Worm (Caenorhabditis elegans) whole organism, L1 larva: ENCODE measurements around the gene C06E2.5.

ENCODE experiments used
- C16A3.4 ChIP-seq: fragments of 150-350 bp; optimal IDR thresholded peaks from 2 replicates; lab custom pipeline; 2014; ENCODE audit warnings: missing biosample characterization, missing genetic modification characterization
- aha-1 ChIP-seq: fragments of 150-350 bp; optimal IDR thresholded peaks from 2 replicates; lab custom pipeline; 2014; ENCODE audit warnings: missing biosample characterization, missing genetic modification characterization
- alr-1 ChIP-seq: fragments of 200-800 bp; sonication (Bioruptor generic); optimal IDR thresholded peaks from 2 replicates; lab custom pipeline; 2018; ENCODE audit warnings: borderline replicate concordance, mild to moderate bottlenecking, missing genetic modification characterization, missing compliant biosample characterization
- aly-2 ChIP-seq: fragments of 150-350 bp; optimal IDR thresholded peaks from 2 replicates; lab custom pipeline; 2014; ENCODE audit warnings: missing biosample characterization, missing genetic modification characterization
- ama-1 ChIP-seq: fragments of 150-350 bp; optimal IDR thresholded peaks from 2 replicates; lab custom pipeline; 2014
- blmp-1 ChIP-seq: fragments of 150-350 bp; optimal IDR thresholded peaks from 2 replicates; lab custom pipeline; 2014; ENCODE audit warnings: missing biosample characterization, missing genetic modification characterization
- ceh-82 ChIP-seq, 3 experiments: fragments of 150-350 bp in 1 of 3; sonication (generic microtip) in 2 of 3; optimal IDR thresholded peaks; 2 replicates each; lab custom pipeline; 2014 to 2017; ENCODE audit warnings: missing biosample characterization in 3 of 3, missing genetic modification characterization in 3 of 3
- ceh-88 ChIP-seq: fragments of 200-800 bp; sonication (Bioruptor generic); IDR thresholded peaks from 2 replicates; pipeline ENCODE4 v1.3.6; 2022; ENCODE audit warnings: missing genetic modification characterization, missing compliant biosample characterization
- ces-1 ChIP-seq: fragments of 150-350 bp; optimal IDR thresholded peaks from 2 replicates; lab custom pipeline; 2014; ENCODE audit warnings: missing biosample characterization, missing genetic modification reagents, missing genetic modification characterization
- dpl-1 ChIP-seq, 3 experiments: fragments of 150-350 bp in 2 of 3; sonication (generic microtip) in 1 of 3; optimal IDR thresholded peaks; 2 replicates each; lab custom pipeline; 2014 to 2017; ENCODE audit warnings: missing biosample characterization in 3 of 3, missing genetic modification characterization in 3 of 3, missing genetic modification reagents in 3 of 3
- efl-1 ChIP-seq, 4 experiments: fragments of 150-350 bp; optimal IDR thresholded peaks in 3 of 4; peaks in 1 of 4; 1 replicate in 1 of 4; 2 replicates in 3 of 4; lab custom pipeline; 2014; ENCODE audit warnings: missing biosample characterization in 2 of 4, missing genetic modification characterization in 2 of 4, missing genetic modification reagents in 2 of 4
- efl-3 ChIP-seq: fragments of 200-800 bp; sonication (Bioruptor generic); optimal IDR thresholded peaks from 2 replicates; lab custom pipeline; 2018; ENCODE audit warnings: mild to moderate bottlenecking, missing genetic modification characterization, missing compliant biosample characterization
- egl-27 ChIP-seq, 2 experiments: fragments of 150-350 bp in 1 of 2; sonication (generic microtip); optimal IDR thresholded peaks; 3 replicates each; lab custom pipeline; 2017 to 2018; ENCODE audit warnings: missing biosample characterization in 2 of 2, missing genetic modification characterization in 2 of 2, missing genetic modification reagents in 2 of 2
- fkh-10 ChIP-seq: sonication (generic microtip); optimal IDR thresholded peaks from 2 replicates; lab custom pipeline; 2017; ENCODE audit warnings: missing biosample characterization, missing genetic modification reagents, missing genetic modification characterization
- fkh-4 ChIP-seq: sonication (generic microtip); optimal IDR thresholded peaks from 2 replicates; lab custom pipeline; 2016; ENCODE audit warnings: missing compliant biosample characterization, missing genetic modification characterization, borderline replicate concordance
- fkh-8 ChIP-seq: sonication (generic microtip); optimal IDR thresholded peaks from 2 replicates; lab custom pipeline; 2016; ENCODE audit warnings: mild to moderate bottlenecking, missing genetic modification characterization, missing compliant biosample characterization
- jun-1 ChIP-seq: fragments of 150-350 bp; optimal IDR thresholded peaks from 2 replicates; lab custom pipeline; 2014; ENCODE audit warnings: missing biosample characterization, missing genetic modification reagents, missing genetic modification characterization
- lin-13 ChIP-seq: fragments of 150-350 bp; optimal IDR thresholded peaks from 2 replicates; lab custom pipeline; 2014; ENCODE audit warnings: missing biosample characterization, missing genetic modification reagents, missing genetic modification characterization
- lin-14 ChIP-seq: fragments of 200-800 bp; sonication (Bioruptor generic); optimal IDR thresholded peaks from 2 replicates; lab custom pipeline; 2018; ENCODE audit warnings: mild to moderate bottlenecking, missing genetic modification characterization, moderate library complexity, missing compliant biosample characterization
- lin-15B ChIP-seq: fragments of 150-350 bp; sonication (generic microtip); optimal IDR thresholded peaks from 3 replicates; lab custom pipeline; 2014; ENCODE audit warnings: missing biosample characterization, missing genetic modification characterization
- lin-35 ChIP-seq, 2 experiments: fragments of 150-350 bp; optimal IDR thresholded peaks; 2 replicates each; lab custom pipeline; 2014; ENCODE audit warnings: missing biosample characterization in 2 of 2, missing genetic modification characterization in 2 of 2, missing genetic modification reagents in 2 of 2
- lin-39 ChIP-seq: fragments of 150-350 bp; optimal IDR thresholded peaks from 2 replicates; lab custom pipeline; 2014; ENCODE audit warnings: missing biosample characterization, missing genetic modification reagents, missing genetic modification characterization
- lir-3 ChIP-seq: sonication (generic microtip); optimal IDR thresholded peaks from 2 replicates; lab custom pipeline; 2016; ENCODE audit warnings: mild to moderate bottlenecking, missing genetic modification characterization, moderate library complexity, missing compliant biosample characterization; ENCODE audit not compliant: poor library complexity
- lsy-2 ChIP-seq, 2 experiments: fragments of 150-350 bp; optimal IDR thresholded peaks; 2 replicates each; lab custom pipeline; 2014; ENCODE audit warnings: missing biosample characterization in 2 of 2, missing genetic modification characterization in 2 of 2
- nhr-11 ChIP-seq: fragments of 150-350 bp; optimal IDR thresholded peaks from 2 replicates; lab custom pipeline; 2014; ENCODE audit warnings: missing biosample characterization, missing genetic modification characterization
- nhr-19 ChIP-seq: fragments of 200-800 bp; sonication (Bioruptor generic); conservative IDR thresholded peaks from 2 replicates; pipeline ENCODE4 v1.3.6; 2022; ENCODE audit warnings: missing genetic modification characterization, missing compliant biosample characterization
- nhr-28 ChIP-seq: fragments of 150-350 bp; optimal IDR thresholded peaks from 2 replicates; lab custom pipeline; 2014; ENCODE audit warnings: missing biosample characterization, missing genetic modification characterization
- nhr-47 ChIP-seq: sonication (generic microtip); optimal IDR thresholded peaks from 2 replicates; lab custom pipeline; 2016; ENCODE audit warnings: mild to moderate bottlenecking, missing genetic modification characterization, moderate library complexity, missing compliant biosample characterization
- nhr-71 ChIP-seq: sonication (generic microtip); optimal IDR thresholded peaks from 2 replicates; lab custom pipeline; 2016; ENCODE audit warnings: mild to moderate bottlenecking, missing genetic modification characterization, moderate library complexity, missing compliant biosample characterization
- nhr-76 ChIP-seq: sonication (generic microtip); optimal IDR thresholded peaks from 2 replicates; lab custom pipeline; 2017; ENCODE audit warnings: missing biosample characterization, missing genetic modification characterization
- nhr-84 ChIP-seq: sonication (generic microtip); optimal IDR thresholded peaks from 2 replicates; lab custom pipeline; 2017; ENCODE audit warnings: missing biosample characterization, missing genetic modification characterization
- nhr-90 ChIP-seq: sonication (generic microtip); optimal IDR thresholded peaks from 2 replicates; lab custom pipeline; 2016; ENCODE audit warnings: mild to moderate bottlenecking, missing genetic modification characterization, missing compliant biosample characterization; ENCODE audit not compliant: poor library complexity
- pag-3 ChIP-seq: sonication (generic microtip); optimal IDR thresholded peaks from 2 replicates; lab custom pipeline; 2017; ENCODE audit warnings: missing genetic modification characterization, mild to moderate bottlenecking, missing compliant biosample characterization, antibody characterized with exemption, borderline replicate concordance; ENCODE audit not compliant: insufficient read depth
- skn-1 ChIP-seq: fragments of 150-350 bp; optimal IDR thresholded peaks from 2 replicates; lab custom pipeline; 2014; ENCODE audit warnings: missing biosample characterization, missing genetic modification characterization
- snu-23 ChIP-seq: sonication (generic microtip); optimal IDR thresholded peaks from 2 replicates; lab custom pipeline; 2016; ENCODE audit warnings: missing genetic modification characterization, missing compliant biosample characterization
- sox-4 ChIP-seq: sonication (generic microtip); optimal IDR thresholded peaks from 2 replicates; lab custom pipeline; 2016; ENCODE audit warnings: missing genetic modification characterization, missing compliant biosample characterization
- sup-37 ChIP-seq: fragments of 200-800 bp; sonication (Bioruptor generic); optimal IDR thresholded peaks from 2 replicates; lab custom pipeline; 2018; ENCODE audit warnings: mild to moderate bottlenecking, missing genetic modification characterization, missing compliant biosample characterization
- swsn-7 ChIP-seq: sonication (generic microtip); optimal IDR thresholded peaks from 2 replicates; lab custom pipeline; 2016; ENCODE audit warnings: missing genetic modification characterization, missing compliant biosample characterization
- unc-86 ChIP-seq: sonication (generic microtip); optimal IDR thresholded peaks from 2 replicates; lab custom pipeline; 2016; ENCODE audit warnings: missing genetic modification characterization, missing compliant biosample characterization
- vab-15 ChIP-seq: sonication (generic microtip); optimal IDR thresholded peaks from 2 replicates; lab custom pipeline; 2017; ENCODE audit warnings: missing genotype, mild to moderate bottlenecking, missing genetic modification characterization, missing compliant biosample characterization
- xbp-1 ChIP-seq: sonication (generic microtip); optimal IDR thresholded peaks from 2 replicates; lab custom pipeline; 2016; ENCODE audit warnings: missing genetic modification characterization, missing compliant biosample characterization
- zag-1 ChIP-seq: fragments of 150-350 bp; optimal IDR thresholded peaks from 2 replicates; lab custom pipeline; 2014; ENCODE audit warnings: missing biosample characterization, missing genetic modification characterization

Gene C06E2.5

DNA sequence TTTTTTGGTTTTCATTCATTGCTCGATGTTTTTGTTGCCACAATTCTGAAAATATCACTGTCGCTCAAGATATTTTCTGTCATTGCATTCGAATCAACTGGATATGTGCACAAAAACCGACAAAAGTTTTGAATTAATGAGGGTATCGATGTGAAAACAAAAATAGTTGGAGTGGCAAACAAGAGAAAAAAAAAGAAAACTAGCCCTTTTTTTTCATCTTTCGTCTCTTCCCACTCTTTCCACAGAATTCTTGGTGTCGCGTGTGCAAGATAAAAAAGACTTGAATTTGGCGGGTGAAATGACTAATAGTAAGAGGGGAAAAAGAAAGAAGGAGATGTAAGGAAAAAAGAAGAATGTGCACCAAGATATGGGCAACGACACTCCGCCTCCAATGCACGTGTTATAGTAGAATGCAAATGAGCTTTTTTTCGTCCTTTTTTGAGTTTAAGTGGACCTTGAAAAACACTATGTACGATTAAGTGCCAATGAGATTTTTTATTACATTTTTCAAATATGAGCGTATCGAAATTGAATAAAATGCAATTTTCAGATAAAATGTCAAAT, 11.4 kb upstream of the C06E2.5 start, which contains the start of the genes ubc-22 and ubc-21:
ubc-22 (minus strand) TSS at position 51 of the 564 bp plus-strand sequence.
ubc-21 (plus strand) TSS at position 514 of the 564 bp plus-strand sequence.
- peak in 1 of 3 experiments; percentile 21 for TF ChIP-seq ceh-82 (tag; optimal IDR thresholded peaks at IDR 0.05; lab: Kevin White, UChicago)
- no peak for TF ChIP-seq nhr-28 (tag; lab: Kevin White, UChicago)
- peak; percentile 10 for TF ChIP-seq fkh-10 (GFP tag; lab: Kevin White, UChicago)
- no peak for TF ChIP-seq lin-39 (tag; lab: Kevin White, UChicago)
- no peak for TF ChIP-seq fkh-4 (tag; lab: Kevin White, UChicago)
- peak in 1 of 2 experiments; percentile 23 for TF ChIP-seq efl-1 (optimal IDR thresholded peaks at IDR 0.05; lab: Kevin White, UChicago)
- TF ChIP-seq efl-1 (GFP tag; optimal IDR thresholded peaks at IDR 0.05 in 1 of 2; lab: Kevin White, UChicago) = no peak
- TF ChIP-seq nhr-11 (tag; lab: Kevin White, UChicago) = no peak
- TF ChIP-seq nhr-90 (tag; lab: Kevin White, UChicago) = no peak
- peak; percentile 13 for TF ChIP-seq unc-86 (tag; lab: Kevin White, UChicago)
- TF ChIP-seq lin-35 (GFP tag; optimal IDR thresholded peaks at IDR 0.05; lab: Kevin White, UChicago) = peak in 1 of 2 experiments; percentile 20
- TF ChIP-seq fkh-8 (tag; lab: Kevin White, UChicago) = peak; percentile 67
- peak in 1 of 3 experiments; percentile 47 for TF ChIP-seq dpl-1 (GFP tag; optimal IDR thresholded peaks at IDR 0.05; lab: Kevin White, UChicago)
- TF ChIP-seq nhr-76 (tag; lab: Kevin White, UChicago) = no peak
- peak; percentile 77 for TF ChIP-seq lin-14 (GFP tag; lab: Kevin White, UChicago)
- peak; percentile 10 for TF ChIP-seq nhr-71
- TF ChIP-seq sox-4 (tag; lab: Kevin White, UChicago) = peak; percentile 2

DNA sequence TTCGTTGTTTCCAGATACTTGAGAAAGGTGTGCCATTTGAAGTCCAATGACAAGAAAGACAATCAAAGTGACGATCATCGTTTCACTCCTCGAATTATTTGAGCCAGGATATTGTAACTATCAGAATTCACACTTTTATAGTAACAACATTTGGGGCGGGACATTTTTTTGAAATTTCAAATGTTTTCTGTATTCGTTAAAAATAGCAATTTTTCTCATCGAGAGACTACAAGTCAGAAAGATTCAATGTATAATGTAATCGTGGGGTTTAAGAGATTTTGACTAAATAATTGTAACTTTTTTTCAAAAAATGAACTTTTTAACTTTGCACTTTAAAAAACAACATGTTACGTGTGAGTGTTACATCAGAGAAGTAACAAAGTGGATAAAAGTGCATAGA, 8.8 kb upstream of the C06E2.5 start, which contains the start of gene ins-9:
ins-9 (minus strand) TSS at position 101 of the 400 bp plus-strand sequence.
- TF ChIP-seq ama-1 (lab: Kevin White, UChicago) (no peak), C16A3.4 (no peak)
- TF ChIP-seq, all 84 proteins: peak for 0

DNA sequence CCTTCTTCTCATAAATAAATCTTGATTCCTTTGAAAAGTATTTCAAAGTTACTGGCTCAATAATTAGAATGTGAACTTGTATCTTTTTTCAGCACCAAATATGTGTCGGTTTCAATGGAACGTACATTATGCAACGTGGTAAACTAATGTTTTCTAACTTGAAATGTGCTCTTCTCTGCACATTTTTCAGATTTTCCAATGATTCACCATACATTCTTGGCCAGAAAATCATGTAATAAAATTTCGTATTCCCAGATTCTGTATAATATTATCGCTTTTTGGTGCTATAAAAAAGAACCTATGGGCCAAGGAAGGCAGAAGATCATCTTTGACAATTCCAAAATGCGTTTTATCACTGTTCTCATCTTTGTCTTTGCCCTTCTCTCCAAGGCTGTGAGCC, 3.2 kb upstream of the C06E2.5 start, which contains the start of gene C06E2.9:
C06E2.9 (plus strand) TSS at position 301 of the 400 bp plus-strand sequence.
- TF ChIP-seq efl-3 (GFP tag; lab: Kevin White, UChicago) (no peak), vab-15 (tag; lab: Kevin White, UChicago) (no peak), ceh-88 (GFP tag; lab: Robert Waterston, UW) (no peak), nhr-47 (tag; lab: Kevin White, UChicago) (no peak), snu-23 (no peak), nhr-71 (no peak), zag-1 (tag; lab: Kevin White, UChicago) (no peak), skn-1 (no peak), aha-1 (tag; lab: Kevin White, UChicago) (no peak), sup-37 (GFP tag; lab: Kevin White, UChicago) (no peak), lir-3 (tag; lab: Kevin White, UChicago) (no peak), ces-1 (no peak), pag-3 (tag; lab: Kevin White, UChicago) (no peak), nhr-84 (no peak), lin-39 (tag; lab: Kevin White, UChicago) (no peak)

DNA sequence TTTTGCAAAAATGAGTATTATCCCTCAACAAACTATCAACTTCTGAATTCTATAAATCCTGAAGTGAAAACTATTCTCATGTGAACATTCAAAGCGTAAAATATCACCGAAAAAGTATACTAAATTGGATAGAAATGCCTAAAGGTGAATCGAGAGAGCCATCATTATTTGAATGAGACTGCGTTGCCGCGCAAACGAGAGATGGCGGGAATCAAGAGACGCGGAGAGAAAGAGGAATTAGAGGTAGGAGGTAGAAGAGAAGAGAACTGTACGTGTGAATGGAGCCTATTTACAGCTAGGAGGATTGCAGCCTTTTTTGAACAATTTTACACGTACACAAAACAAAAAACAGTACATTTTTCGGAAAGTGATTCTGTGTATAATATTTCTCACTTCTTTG, 1.8 kb upstream of the C06E2.5 start:
- TF ChIP-seq swsn-7 (tag; lab: Kevin White, UChicago) = no peak
- no peak for TF ChIP-seq jun-1 (tag; lab: Kevin White, UChicago)
- no peak for TF ChIP-seq egl-27 (tag; optimal IDR thresholded peaks at IDR 0.05; lab: Kevin White, UChicago)
- TF ChIP-seq nhr-19 (GFP tag; lab: Robert Waterston, UW) = no peak
- TF ChIP-seq lin-13 (GFP tag; lab: Kevin White, UChicago) = no peak
- peak in 1 of 2 experiments; percentile 68 for TF ChIP-seq lin-35 (GFP tag; optimal IDR thresholded peaks at IDR 0.05; lab: Kevin White, UChicago)
- no peak for TF ChIP-seq ama-1 (lab: Kevin White, UChicago)
- no peak for TF ChIP-seq xbp-1 (tag; lab: Kevin White, UChicago)
- TF ChIP-seq lin-15B (tag; lab: Kevin White, UChicago) = no peak
- TF ChIP-seq dpl-1 (GFP tag; optimal IDR thresholded peaks at IDR 0.05; lab: Kevin White, UChicago) = peak; percentile 39 to 56 (median 50)
- TF ChIP-seq efl-1 (optimal IDR thresholded peaks at IDR 0.05; lab: Kevin White, UChicago) = peak; percentile 32 to 46
- TF ChIP-seq efl-1 (GFP tag; optimal IDR thresholded peaks at IDR 0.05 in 1 of 2; lab: Kevin White, UChicago) = peak; percentile 52 to 92
- no peak for TF ChIP-seq lsy-2 (tag; optimal IDR thresholded peaks at IDR 0.05; lab: Kevin White, UChicago)
- no peak for TF ChIP-seq lin-14 (GFP tag; lab: Kevin White, UChicago)
- no peak for TF ChIP-seq aly-2 (tag; lab: Kevin White, UChicago)
- TF ChIP-seq alr-1 (tag; lab: Kevin White, UChicago) = no peak
- peak; percentile 11 for TF ChIP-seq blmp-1 (tag; lab: Kevin White, UChicago)
